Worm (Caenorhabditis elegans): ENCODE data around the gene dot-1.4.
"Not testable (repeated sequence)": the region's sequence is repeated elsewhere in the genome, so short reads cannot be mapped to it uniquely, and the experiment has no call there.

Gene dot-1.4

DNA sequence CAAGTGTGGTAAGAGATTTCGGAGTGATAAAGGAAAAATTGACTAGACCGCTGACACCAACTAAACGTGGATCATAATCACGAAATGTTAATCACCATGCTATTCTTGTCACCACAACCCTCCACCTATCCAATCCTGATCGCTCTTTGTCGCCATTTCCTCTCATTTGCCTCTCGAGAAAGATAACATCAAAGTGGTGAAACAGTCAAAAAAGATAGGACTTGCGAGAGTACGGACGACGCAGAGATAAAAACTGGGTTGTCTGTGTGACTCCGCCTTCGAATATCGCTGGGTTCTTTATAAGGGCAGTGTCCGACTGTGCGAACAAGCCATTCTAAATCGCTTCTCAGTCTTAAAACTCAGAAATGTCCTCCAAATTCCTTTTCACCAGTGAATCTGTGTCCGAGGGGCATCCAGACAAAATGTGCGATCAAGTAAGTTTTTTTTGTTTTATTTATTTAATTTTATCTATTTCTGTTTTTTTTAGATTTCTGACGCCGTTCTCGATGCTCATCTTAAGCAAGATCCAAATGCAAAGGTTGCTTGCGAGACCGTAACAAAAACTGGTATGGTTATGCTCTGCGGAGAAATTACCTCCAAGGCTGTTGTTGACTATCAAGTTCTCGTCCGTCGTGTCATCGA, 34.3 kb upstream of the dot-1.4 start, which contains the start of gene sams-1:
TSS of gene sams-1 (plus strand) at position 300 of the 642 bp plus-strand sequence.
- TF ChIP-seq sea-1 (GFP tag; conservative IDR thresholded peaks at IDR 0.05) (no peak), hmbx-1 (tag; optimal IDR thresholded peaks at IDR 0.05) (no peak)

DNA sequence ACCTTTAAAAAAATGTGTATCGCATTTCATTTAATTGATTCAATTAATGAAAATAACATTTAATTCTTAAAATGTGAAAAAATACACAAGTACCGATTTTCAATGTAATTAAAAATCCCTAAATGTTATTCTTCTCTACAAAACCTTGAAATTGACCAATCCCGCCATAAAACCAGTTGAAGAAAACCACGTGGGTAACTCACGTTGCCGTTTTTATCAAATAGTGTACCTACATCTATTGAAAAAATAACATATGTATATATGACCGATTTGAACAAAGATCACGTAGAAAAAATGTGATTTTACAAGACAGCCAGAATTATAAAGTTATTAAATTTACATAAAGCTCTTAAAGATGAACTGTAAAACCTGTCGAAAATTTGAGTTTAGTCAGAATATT, 33.7 kb upstream of the dot-1.4 start:
- TF ChIP-seq hmbx-1 (tag; optimal IDR thresholded peaks at IDR 0.05) = no peak
- TF ChIP-seq scrt-1 (GFP tag; IDR thresholded peaks at IDR 0.05) = no peak

DNA sequence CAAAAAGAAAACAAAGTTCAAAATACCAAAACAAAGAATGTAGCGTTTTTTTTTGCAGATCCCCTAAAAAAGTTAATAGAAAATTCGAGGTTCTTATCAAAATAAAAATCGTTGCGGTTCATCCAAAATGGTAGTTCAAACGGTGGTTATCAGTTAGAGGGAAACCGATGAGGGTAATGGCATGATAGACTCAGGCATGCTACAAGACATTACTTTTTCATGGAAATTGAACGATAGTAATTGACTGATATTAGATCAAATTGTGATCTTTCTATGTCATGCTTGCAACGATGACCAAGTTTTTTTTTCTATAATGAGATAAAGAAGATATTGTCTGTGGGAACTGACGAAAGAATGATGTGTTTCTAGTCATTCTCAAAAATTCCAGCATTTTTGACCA, 33.1 kb upstream of the dot-1.4 start:
- TF ChIP-seq sea-1 (GFP tag; conservative IDR thresholded peaks at IDR 0.05) (no peak), tra-4 (tag; optimal IDR thresholded peaks at IDR 0.05) (no peak), hmbx-1 (tag; optimal IDR thresholded peaks at IDR 0.05) (no peak), ama-1 (optimal IDR thresholded peaks at IDR 0.05) (no peak), hnd-1 (tag; optimal IDR thresholded peaks at IDR 0.05) (no peak), B0310.2 (tag; optimal IDR thresholded peaks at IDR 0.05) (no peak), ets-7 (tag; optimal IDR thresholded peaks at IDR 0.05) (no peak), ceh-36 (tag; optimal IDR thresholded peaks at IDR 0.05) (no peak), flt-1 (GFP tag; IDR thresholded peaks at IDR 0.05) (no peak), aly-1 (tag; optimal IDR thresholded peaks at IDR 0.05) (no peak), pes-1 (GFP tag; IDR thresholded peaks at IDR 0.05) (no peak), scrt-1 (GFP tag; IDR thresholded peaks at IDR 0.05) (no peak), tbx-11 (GFP tag; IDR thresholded peaks at IDR 0.05) (no peak), hmg-4 (GFP tag; optimal IDR thresholded peaks at IDR 0.05) (no peak), F13C5.2 (tag; optimal IDR thresholded peaks at IDR 0.05) (no peak), tbx-37 (GFP tag; conservative IDR thresholded peaks at IDR 0.05) (no peak)

ce11 chrX:11963659-11964058, 32.2 kb upstream of the dot-1.4 start:
- TF ChIP-seq F13C5.2 (tag; optimal IDR thresholded peaks at IDR 0.05) (no peak), ceh-36 (tag; optimal IDR thresholded peaks at IDR 0.05) (no peak), flt-1 (GFP tag; IDR thresholded peaks at IDR 0.05) (no peak), pes-1 (GFP tag; IDR thresholded peaks at IDR 0.05) (no peak), tra-4 (tag; optimal IDR thresholded peaks at IDR 0.05) (no peak), B0310.2 (tag; optimal IDR thresholded peaks at IDR 0.05) (no peak), ama-1 (optimal IDR thresholded peaks at IDR 0.05) (no peak)

ce11 chrX:11962050-11962788, 30.8 kb upstream of the dot-1.4 start:
- TF ChIP-seq hnd-1 (tag; optimal IDR thresholded peaks at IDR 0.05) = no peak
- no peak for TF ChIP-seq ceh-36 (tag; optimal IDR thresholded peaks at IDR 0.05)
- no peak for TF ChIP-seq hmg-4 (GFP tag; optimal IDR thresholded peaks at IDR 0.05)
- no peak for TF ChIP-seq ceh-13 (GFP tag; optimal IDR thresholded peaks at IDR 0.05)
- TF ChIP-seq B0310.2 (tag; optimal IDR thresholded peaks at IDR 0.05) = no peak
- TF ChIP-seq ama-1 (optimal IDR thresholded peaks at IDR 0.05) = no peak
- no peak for TF ChIP-seq sea-1 (GFP tag; conservative IDR thresholded peaks at IDR 0.05)
- no peak for TF ChIP-seq tra-4 (tag; optimal IDR thresholded peaks at IDR 0.05)

ce11 chrX:11961103-11961502, 29.6 kb upstream of the dot-1.4 start, which contains the start of gene C49F5.13:
TSS of gene C49F5.13 (plus strand) at chrX:11961403.
- TF ChIP-seq sea-1 (GFP tag; conservative IDR thresholded peaks at IDR 0.05); aly-1 (tag; optimal IDR thresholded peaks at IDR 0.05); scrt-1 (GFP tag; IDR thresholded peaks at IDR 0.05): not testable (repeated sequence)

DNA sequence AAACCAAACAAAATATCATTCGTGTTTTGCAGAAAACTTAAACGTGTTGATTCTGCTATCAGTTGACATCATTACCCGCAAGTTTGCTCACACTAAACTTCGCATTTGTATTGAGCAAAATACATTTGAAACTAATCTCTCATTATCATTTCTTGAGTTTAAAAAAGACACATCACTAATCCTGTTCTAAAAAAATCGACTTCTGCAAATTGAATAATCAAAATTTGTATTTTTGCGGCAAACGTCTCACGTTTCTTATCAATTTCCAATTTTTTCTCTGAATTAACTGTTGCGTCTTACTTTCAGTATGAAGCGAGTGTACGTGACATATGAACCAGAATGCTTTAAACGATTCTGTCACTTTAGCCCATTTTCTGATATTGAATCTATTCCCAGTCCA, 28.4 kb upstream of the dot-1.4 start, which contains the start of gene C49F5.8:
TSS of gene C49F5.8 (plus strand) at position 301 of the 400 bp plus-strand sequence.
- TF ChIP-seq hmg-4 (GFP tag; optimal IDR thresholded peaks at IDR 0.05) (no peak), hnd-1 (tag; optimal IDR thresholded peaks at IDR 0.05) (no peak), tbx-11 (GFP tag; IDR thresholded peaks at IDR 0.05) (no peak)

DNA sequence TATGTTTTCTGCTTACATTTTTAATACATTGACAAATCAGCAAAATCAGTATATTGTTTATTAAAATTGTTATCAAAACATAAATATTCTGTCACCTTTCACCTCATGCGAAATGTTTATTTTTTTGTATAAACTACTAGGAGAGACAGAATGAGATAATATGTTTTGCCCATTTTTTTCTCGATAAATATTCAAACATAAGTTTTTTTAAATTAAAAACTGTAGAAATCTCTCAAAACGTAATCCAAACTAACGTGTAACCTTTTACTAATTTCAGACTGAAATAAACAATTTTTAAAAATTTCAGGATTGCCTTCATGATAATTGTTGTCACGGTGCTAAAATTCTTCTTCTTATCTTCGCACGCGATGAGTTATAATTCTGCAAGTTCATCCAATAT, 25.8 kb upstream of the dot-1.4 start, which contains the start of gene T08D10.5:
TSS of gene T08D10.5 (plus strand) at position 301 of the 400 bp plus-strand sequence.
- TF ChIP-seq tbx-11 (GFP tag; IDR thresholded peaks at IDR 0.05) = no peak
- TF ChIP-seq aly-1 (tag; optimal IDR thresholded peaks at IDR 0.05) = no peak
- no peak for TF ChIP-seq ama-1 (optimal IDR thresholded peaks at IDR 0.05)
- TF ChIP-seq scrt-1 (GFP tag; IDR thresholded peaks at IDR 0.05) = no peak
- no peak for TF ChIP-seq B0310.2 (tag; optimal IDR thresholded peaks at IDR 0.05)

ce11 chrX:11955125-11955524, 23.7 kb upstream of the dot-1.4 start, which contains the start of gene T08D10.3:
TSS of gene T08D10.3 (plus strand) at chrX:11955425.
- TF ChIP-seq ama-1 (optimal IDR thresholded peaks at IDR 0.05) (no peak), aly-1 (tag; optimal IDR thresholded peaks at IDR 0.05) (no peak), ets-7 (tag; optimal IDR thresholded peaks at IDR 0.05) (no peak), tbx-37 (GFP tag; conservative IDR thresholded peaks at IDR 0.05) (no peak), flt-1 (GFP tag; IDR thresholded peaks at IDR 0.05) (no peak), ceh-13 (GFP tag; optimal IDR thresholded peaks at IDR 0.05) (no peak), pes-1 (GFP tag; IDR thresholded peaks at IDR 0.05) (no peak), F13C5.2 (tag; optimal IDR thresholded peaks at IDR 0.05) (no peak), tra-4 (tag; optimal IDR thresholded peaks at IDR 0.05) (no peak), hmbx-1 (tag; optimal IDR thresholded peaks at IDR 0.05) (no peak), sea-1 (GFP tag; conservative IDR thresholded peaks at IDR 0.05) (no peak), B0310.2 (tag; optimal IDR thresholded peaks at IDR 0.05) (no peak), ceh-36 (tag; optimal IDR thresholded peaks at IDR 0.05) (no peak), tbx-11 (GFP tag; IDR thresholded peaks at IDR 0.05) (no peak), hnd-1 (tag; optimal IDR thresholded peaks at IDR 0.05) (no peak), scrt-1 (GFP tag; IDR thresholded peaks at IDR 0.05) (no peak), hmg-4 (GFP tag; optimal IDR thresholded peaks at IDR 0.05) (no peak)
